Fruit fly (Drosophila melanogaster) whole organism, prepupa: Measurements from ENCODE around the gene CG13023.

Experiments
- CG6276 ChIP-seq: fragments of 200-800 bp; sonication (Bioruptor generic); optimal IDR thresholded peaks from 2 replicates; lab custom pipeline; 2017; ENCODE audit warnings: missing biosample characterization, mild to moderate bottlenecking, missing genetic modification characterization
- CG6792 ChIP-seq: fragments of 200-800 bp; sonication (Bioruptor generic); optimal IDR thresholded peaks from 3 replicates; lab custom pipeline; 2016; ENCODE audit warnings: missing biosample characterization, missing genetic modification characterization
- CG8319 ChIP-seq: fragments of 200-800 bp; sonication (Bioruptor generic); optimal IDR thresholded peaks from 3 replicates; lab custom pipeline; 2016; ENCODE audit warnings: missing biosample characterization, missing genetic modification characterization
- OdsH ChIP-seq: fragments of 200-800 bp; sonication (Bioruptor generic); optimal IDR thresholded peaks from 3 replicates; lab custom pipeline; 2016; ENCODE audit warnings: missing biosample characterization, missing genetic modification characterization
- dsx ChIP-seq: fragments of 200-800 bp; optimal IDR thresholded peaks from 3 replicates; lab custom pipeline; 2019; ENCODE audit warnings: missing biosample characterization, mild to moderate bottlenecking, missing genetic modification characterization, moderate library complexity; ENCODE audit not compliant: poor library complexity, severe bottlenecking
- esn ChIP-seq: fragments of 200-800 bp; sonication (Bioruptor generic); optimal IDR thresholded peaks from 2 replicates; lab custom pipeline; 2016; ENCODE audit warnings: missing biosample characterization, mild to moderate bottlenecking, missing genetic modification characterization, moderate library complexity

- no peak for TF ChIP-seq dsx (GFP tag; lab: Kevin White, UChicago)
- no peak for TF ChIP-seq OdsH
- TF ChIP-seq CG6792 = no peak
- no peak for TF ChIP-seq CG8319 (GFP tag; lab: Kevin White, UChicago)
- TF ChIP-seq esn = no peak
- TF ChIP-seq CG6276 = no peak
Measured at dm6 chr3L:16922952-16923351, 4.3 kb downstream of the CG13023 start, which contains the start of gene CG13028.
